Worm (Caenorhabditis elegans) whole organism, L4 larva: ENCODE results near the gene F09E5.16.
A peak's percentile ranks its signal among the peaks of the same experiment; 100 is the strongest.

ENCODE experiments used
- F49E8.2 ChIP-seq: sonication (generic microtip); optimal IDR thresholded peaks from 2 replicates; lab custom pipeline; 2016; ENCODE audit warnings: missing compliant biosample characterization, mild to moderate bottlenecking, missing genetic modification characterization, borderline replicate concordance
- R02D3.7 ChIP-seq: fragments of 150-350 bp; sonication (generic microtip); optimal IDR thresholded peaks from 3 replicates; lab custom pipeline; 2014; ENCODE audit warnings: missing biosample characterization, missing genetic modification characterization
- ama-1 ChIP-seq: fragments of 150-350 bp; optimal IDR thresholded peaks from 2 replicates; lab custom pipeline; 2014; ENCODE audit warnings: inconsistent platforms, mixed read lengths
- attf-4 ChIP-seq: sonication (generic microtip); optimal IDR thresholded peaks from 3 replicates; lab custom pipeline; 2017; ENCODE audit warnings: missing biosample characterization, missing genetic modification characterization
- jun-1 ChIP-seq: fragments of 150-350 bp; optimal IDR thresholded peaks from 2 replicates; lab custom pipeline; 2014; ENCODE audit warnings: missing biosample characterization, missing genetic modification reagents, missing genetic modification characterization
- lsy-2 ChIP-seq, 2 experiments: fragments of 150-350 bp in 1 of 2; sonication (generic microtip) in 1 of 2; optimal IDR thresholded peaks; 2 replicates each; lab custom pipeline; 2014 to 2017; ENCODE audit warnings: missing biosample characterization in 2 of 2, missing genetic modification characterization in 2 of 2
- mdl-1 ChIP-seq, 2 experiments: fragments of 150-350 bp in 1 of 2; sonication (generic microtip) in 1 of 2; optimal IDR thresholded peaks; 2 replicates each; lab custom pipeline; 2014 to 2017; ENCODE audit warnings: missing biosample characterization in 2 of 2, missing genetic modification characterization in 2 of 2
- nhr-11 ChIP-seq: fragments of 150-350 bp; optimal IDR thresholded peaks from 2 replicates; lab custom pipeline; 2014; ENCODE audit warnings: missing biosample characterization, missing genetic modification characterization
- nhr-28 ChIP-seq: fragments of 150-350 bp; optimal IDR thresholded peaks from 2 replicates; lab custom pipeline; 2014; ENCODE audit warnings: missing biosample characterization, missing genetic modification characterization
- pha-4 ChIP-seq, 2 experiments: fragments of 150-350 bp in 1 of 2; fragments of 200-800 bp in 1 of 2; sonication (Bioruptor generic) in 1 of 2; IDR thresholded peaks in 1 of 2; optimal IDR thresholded peaks in 1 of 2; 2 replicates each; pipeline versions ENCODE4 v1.3.6 to Lab custom; 2014 to 2022; ENCODE audit warnings: missing genetic modification characterization in 2 of 2, missing genetic modification reagents in 2 of 2, missing biosample characterization in 1 of 2, missing compliant biosample characterization in 1 of 2
- saeg-2 ChIP-seq: fragments of 200-800 bp; sonication (Bioruptor generic); IDR thresholded peaks from 2 replicates; pipeline ENCODE4 v1.3.6; 2022; ENCODE audit warnings: missing genetic modification reagents, missing genetic modification characterization, missing compliant biosample characterization
- unc-130 ChIP-seq: sonication (generic microtip); optimal IDR thresholded peaks from 2 replicates; lab custom pipeline; 2016; ENCODE audit warnings: missing genetic modification reagents, missing genetic modification characterization, missing compliant biosample characterization

DNA sequence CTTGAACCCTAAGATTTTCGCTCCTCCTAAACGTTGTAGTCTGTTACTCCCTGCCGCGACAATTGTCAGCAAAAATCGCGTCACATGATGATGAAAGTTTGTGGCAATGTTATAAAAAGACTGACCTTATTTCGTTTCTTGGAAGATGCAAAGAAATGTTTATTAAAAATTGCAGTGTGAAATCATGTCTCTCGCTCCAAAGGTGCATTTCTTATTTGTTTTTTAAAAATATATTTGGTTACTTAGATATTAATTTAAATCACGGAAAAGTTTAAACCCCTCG is 12.6 kb upstream of the F09E5.16 start:
- TF ChIP-seq attf-4 (tag; lab: Kevin White, UChicago) (no peak), ama-1 (lab: Kevin White, UChicago) (no peak), R02D3.7 (tag; lab: Kevin White, UChicago) (no peak), saeg-2 (no peak), pha-4 (GFP tag; IDR thresholded peaks at IDR 0.05; lab: Robert Waterston, UW) (no peak), pha-4 (tag; optimal IDR thresholded peaks at IDR 0.05; lab: Kevin White, UChicago) (no peak), nhr-11 (tag; lab: Kevin White, UChicago) (no peak), nhr-28 (tag; lab: Kevin White, UChicago) (peak; percentile 44), mdl-1 (tag; optimal IDR thresholded peaks at IDR 0.05; lab: Kevin White, UChicago) (no peak), lsy-2 (tag; optimal IDR thresholded peaks at IDR 0.05; lab: Kevin White, UChicago) (peak in 1 of 2 experiments; percentile 11), F49E8.2 (tag; lab: Kevin White, UChicago) (no peak), jun-1 (tag; lab: Kevin White, UChicago) (no peak), unc-130 (GFP tag; lab: Kevin White, UChicago) (no peak)
